Fruit fly (Drosophila melanogaster) whole organism, embryonic: ENCODE data around the gene dwg.
A peak's percentile ranks its signal among the peaks of the same experiment; 100 is the strongest.

Source experiments
- Atf-2 ChIP-seq: fragments of 200-800 bp; sonication (Bioruptor generic); optimal IDR thresholded peaks from 2 replicates; lab custom pipeline; 2016; ENCODE audit warnings: missing biosample characterization, missing genetic modification characterization
- CG1024 ChIP-seq: fragments of 200-800 bp; sonication (Bioruptor generic); IDR thresholded peaks from 2 replicates; pipeline ENCODE4 v1.3.6; 2022; ENCODE audit warnings: missing biosample characterization, missing genetic modification characterization
- CG12236 ChIP-seq: fragments of 200-800 bp; sonication (Bioruptor generic); optimal IDR thresholded peaks from 2 replicates; lab custom pipeline; 2016; ENCODE audit warnings: missing biosample characterization, missing genetic modification characterization
- CG12744 ChIP-seq: fragments of 200-800 bp; sonication (Bioruptor generic); optimal IDR thresholded peaks from 2 replicates; lab custom pipeline; 2016; ENCODE audit warnings: missing biosample characterization, missing genetic modification characterization
- CG13894 ChIP-seq: fragments of 200-800 bp; sonication (Bioruptor generic); optimal IDR thresholded peaks from 3 replicates; lab custom pipeline; 2018; ENCODE audit warnings: missing biosample characterization, mild to moderate bottlenecking, missing genetic modification characterization, moderate library complexity
- CG15601 ChIP-seq: fragments of 200-800 bp; sonication (Bioruptor generic); optimal IDR thresholded peaks from 3 replicates; lab custom pipeline; 2019; ENCODE audit warnings: missing biosample characterization, mild to moderate bottlenecking, missing genetic modification characterization, moderate library complexity
- CG17385 ChIP-seq: fragments of 200-800 bp; sonication (Bioruptor generic); optimal IDR thresholded peaks from 3 replicates; lab custom pipeline; 2018; ENCODE audit warnings: missing biosample characterization, mild to moderate bottlenecking, missing genetic modification characterization
- CG17568 ChIP-seq: fragments of 200-800 bp; sonication (Bioruptor generic); optimal IDR thresholded peaks from 2 replicates; lab custom pipeline; 2018; ENCODE audit warnings: missing biosample characterization, mild to moderate bottlenecking, missing genetic modification characterization, moderate library complexity
- CG17612 ChIP-seq: fragments of 200-800 bp; sonication (Bioruptor generic); IDR thresholded peaks from 2 replicates; pipeline ENCODE4 v1.3.6; 2022; ENCODE audit warnings: missing biosample characterization, missing genetic modification characterization
- CG18619 ChIP-seq: fragments of 200-800 bp; sonication (Bioruptor generic); optimal IDR thresholded peaks from 3 replicates; lab custom pipeline; 2017; ENCODE audit warnings: missing biosample characterization, mild to moderate bottlenecking, missing genetic modification characterization
- CG33557 ChIP-seq: fragments of 200-800 bp; sonication (Bioruptor generic); optimal IDR thresholded peaks from 2 replicates; lab custom pipeline; 2019; ENCODE audit warnings: missing biosample characterization, mild to moderate bottlenecking, missing genetic modification characterization, moderate library complexity
- CG34422 ChIP-seq: fragments of 200-800 bp; sonication (Bioruptor generic); IDR thresholded peaks from 3 replicates; pipeline ENCODE4 v1.3.6; 2022; ENCODE audit warnings: missing biosample characterization, missing genetic modification characterization
- CG4707 ChIP-seq: fragments of 200-800 bp; sonication (Bioruptor generic); optimal IDR thresholded peaks from 2 replicates; lab custom pipeline; 2018; ENCODE audit warnings: missing biosample characterization, mild to moderate bottlenecking, missing genetic modification characterization, moderate library complexity
- CG4730 ChIP-seq: fragments of 200-800 bp; sonication (Bioruptor generic); IDR thresholded peaks from 2 replicates; pipeline ENCODE4 v1.3.6; 2022; ENCODE audit warnings: missing biosample characterization, missing genetic modification characterization
- CG5953 ChIP-seq: fragments of 200-800 bp; sonication (Bioruptor generic); IDR thresholded peaks from 2 replicates; pipeline ENCODE4 v1.3.6; 2022; ENCODE audit warnings: missing biosample characterization, missing genetic modification characterization
- CG7556 ChIP-seq: fragments of 200-800 bp; sonication (Bioruptor generic); optimal IDR thresholded peaks from 2 replicates; lab custom pipeline; 2017; ENCODE audit warnings: missing biosample characterization, mild to moderate bottlenecking, missing genetic modification characterization
- CG7839 ChIP-seq: fragments of 200-800 bp; sonication (Bioruptor generic); optimal IDR thresholded peaks from 3 replicates; lab custom pipeline; 2018; ENCODE audit warnings: missing biosample characterization, mild to moderate bottlenecking, missing genetic modification characterization, moderate library complexity
- CG8290 ChIP-seq, 3 experiments: fragments of 200-800 bp; sonication (Bioruptor generic); optimal IDR thresholded peaks; 2 replicates each; lab custom pipeline; 2016 to 2019; ENCODE audit warnings: missing biosample characterization in 3 of 3, missing genetic modification characterization in 3 of 3, mild to moderate bottlenecking in 2 of 3, moderate library complexity in 1 of 3
- CG8359 ChIP-seq: fragments of 200-800 bp; sonication (Bioruptor generic); optimal IDR thresholded peaks from 2 replicates; lab custom pipeline; 2017; ENCODE audit warnings: missing biosample characterization, mild to moderate bottlenecking, missing genetic modification characterization, borderline replicate concordance
- CG8388 ChIP-seq: fragments of 200-800 bp; sonication (Bioruptor generic); optimal IDR thresholded peaks from 2 replicates; lab custom pipeline; 2019; ENCODE audit warnings: missing biosample characterization, mild to moderate bottlenecking, missing genetic modification characterization, moderate library complexity
- Camta ChIP-seq: fragments of 200-800 bp; sonication (Bioruptor generic); optimal IDR thresholded peaks from 2 replicates; lab custom pipeline; 2016; ENCODE audit warnings: missing biosample characterization, missing genetic modification characterization
- Deaf1 ChIP-seq: fragments of 200-800 bp; optimal IDR thresholded peaks from 3 replicates; lab custom pipeline; 2019; ENCODE audit warnings: missing biosample characterization, mild to moderate bottlenecking, missing genetic modification characterization, moderate library complexity
- Dip3 ChIP-seq: fragments of 200-800 bp; sonication (Bioruptor generic); optimal IDR thresholded peaks from 3 replicates; lab custom pipeline; 2016; ENCODE audit warnings: missing biosample characterization, missing genetic modification characterization
- HLH3B ChIP-seq: fragments of 200-800 bp; sonication (Bioruptor generic); IDR thresholded peaks from 2 replicates; pipeline ENCODE4 v1.3.6; 2022; ENCODE audit warnings: missing biosample characterization, missing genetic modification characterization
- HLH54F ChIP-seq: fragments of 200-800 bp; sonication (Bioruptor generic); optimal IDR thresholded peaks from 3 replicates; lab custom pipeline; 2016; ENCODE audit warnings: missing biosample characterization, missing genetic modification characterization
- Hmx ChIP-seq: fragments of 200-800 bp; sonication (Bioruptor generic); optimal IDR thresholded peaks from 2 replicates; lab custom pipeline; 2016; ENCODE audit warnings: missing biosample characterization, missing genetic modification characterization
- Hsf ChIP-seq: fragments of 200-800 bp; sonication (Bioruptor generic); optimal IDR thresholded peaks from 3 replicates; lab custom pipeline; 2016; ENCODE audit warnings: missing biosample characterization, missing genetic modification characterization
- MESR4 ChIP-seq: fragments of 200-800 bp; sonication (Bioruptor generic); optimal IDR thresholded peaks from 2 replicates; lab custom pipeline; 2018; ENCODE audit warnings: missing biosample characterization, mild to moderate bottlenecking, missing genetic modification characterization, moderate library complexity
- Neu2 ChIP-seq: fragments of 200-800 bp; sonication (Bioruptor generic); optimal IDR thresholded peaks from 3 replicates; lab custom pipeline; 2016; ENCODE audit warnings: missing biosample characterization, missing genetic modification characterization, borderline replicate concordance
- Opbp ChIP-seq: fragments of 200-800 bp; sonication (Bioruptor generic); IDR thresholded peaks from 3 replicates; pipeline ENCODE4 v1.3.6; 2022; ENCODE audit warnings: missing biosample characterization, missing genetic modification characterization; ENCODE audit not compliant: partially characterized antibody
- Ravus ChIP-seq: fragments of 200-800 bp; sonication (Bioruptor generic); IDR thresholded peaks from 2 replicates; pipeline ENCODE4 v1.3.6; 2022; ENCODE audit warnings: missing biosample characterization, missing genetic modification characterization
- Xbp1 ChIP-seq: fragments of 200-800 bp; sonication (Bioruptor generic); optimal IDR thresholded peaks from 3 replicates; lab custom pipeline; 2016; ENCODE audit warnings: missing biosample characterization, mild to moderate bottlenecking, missing genetic modification characterization
- Xrp1 ChIP-seq: fragments of 200-800 bp; sonication (Bioruptor generic); IDR thresholded peaks from 2 replicates; pipeline ENCODE4 v1.3.6; 2022; ENCODE audit warnings: missing biosample characterization, missing genetic modification characterization
- ab ChIP-seq: fragments of 200-800 bp; sonication (Bioruptor generic); optimal IDR thresholded peaks from 2 replicates; lab custom pipeline; 2016; ENCODE audit warnings: missing biosample characterization, missing genetic modification characterization
- croc ChIP-seq: fragments of 200-800 bp; sonication (Bioruptor generic); conservative IDR thresholded peaks from 3 replicates; pipeline ENCODE4 v1.3.6; 2022; ENCODE audit warnings: missing biosample characterization, missing genetic modification characterization
- dysf ChIP-seq: fragments of 200-800 bp; sonication (Bioruptor generic); IDR thresholded peaks from 3 replicates; pipeline ENCODE4 v1.3.6; 2022; ENCODE audit warnings: missing biosample characterization, missing genetic modification characterization
- gfzf ChIP-seq: fragments of 200-800 bp; sonication (Bioruptor generic); optimal IDR thresholded peaks from 2 replicates; lab custom pipeline; 2016; ENCODE audit warnings: missing biosample characterization, mild to moderate bottlenecking, missing genetic modification characterization, moderate library complexity
- hb ChIP-seq: fragments of 200-800 bp; sonication (Bioruptor generic); IDR thresholded peaks from 3 replicates; pipeline ENCODE4 v1.3.6; 2022; ENCODE audit warnings: missing biosample characterization, missing genetic modification characterization; ENCODE audit not compliant: partially characterized antibody
- ind ChIP-seq: fragments of 200-800 bp; sonication (Bioruptor generic); optimal IDR thresholded peaks from 3 replicates; lab custom pipeline; 2016; ENCODE audit warnings: missing biosample characterization, missing genetic modification characterization
- klu ChIP-seq: fragments of 200-800 bp; sonication (Bioruptor generic); IDR thresholded peaks from 2 replicates; pipeline ENCODE4 v1.3.6; 2022; ENCODE audit warnings: missing biosample characterization, missing genetic modification characterization
- maf-S ChIP-seq: fragments of 200-800 bp; sonication (Bioruptor generic); optimal IDR thresholded peaks from 2 replicates; lab custom pipeline; 2016; ENCODE audit warnings: missing biosample characterization, missing genetic modification characterization
- odd ChIP-seq: fragments of 200-800 bp; sonication (Bioruptor generic); optimal IDR thresholded peaks from 2 replicates; lab custom pipeline; 2017; ENCODE audit warnings: missing biosample characterization, mild to moderate bottlenecking, missing genetic modification characterization
- org-1 ChIP-seq: fragments of 200-800 bp; sonication (Bioruptor generic); optimal IDR thresholded peaks from 2 replicates; lab custom pipeline; 2017; ENCODE audit warnings: missing biosample characterization, missing genetic modification characterization
- peb ChIP-seq: fragments of 200-800 bp; sonication (Bioruptor generic); IDR thresholded peaks from 2 replicates; pipeline ENCODE4 v1.3.6; 2022; ENCODE audit warnings: missing biosample characterization, missing genetic modification characterization
- ro ChIP-seq: fragments of 200-800 bp; sonication (Bioruptor generic); IDR thresholded peaks from 2 replicates; pipeline ENCODE4 v1.3.6; 2022; ENCODE audit warnings: missing biosample characterization, missing genetic modification characterization
- tap ChIP-seq: fragments of 200-800 bp; optimal IDR thresholded peaks from 3 replicates; lab custom pipeline; 2019; ENCODE audit warnings: missing biosample characterization, mild to moderate bottlenecking, missing genetic modification characterization, moderate library complexity
- tgo ChIP-seq: fragments of 200-800 bp; sonication (Bioruptor generic); IDR thresholded peaks from 3 replicates; pipeline ENCODE4 v1.3.6; 2022; ENCODE audit warnings: missing biosample characterization, missing genetic modification characterization
- tin ChIP-seq: fragments of 200-800 bp; sonication (Bioruptor generic); optimal IDR thresholded peaks from 3 replicates; lab custom pipeline; 2016; ENCODE audit warnings: missing biosample characterization, missing genetic modification characterization
- tll ChIP-seq, 2 experiments: fragments of 200-800 bp in 1 of 2; fragments of >200 bp in 1 of 2; sonication (Bioruptor generic) in 1 of 2; optimal IDR thresholded peaks; 2 replicates each; lab custom pipeline; 2017 to 2019; ENCODE audit warnings: missing biosample characterization in 2 of 2, missing genetic modification characterization in 2 of 2, mild to moderate bottlenecking in 1 of 2, moderate library complexity in 1 of 2
- ttk ChIP-seq: fragments of 200-800 bp; sonication (Bioruptor generic); IDR thresholded peaks from 2 replicates; pipeline ENCODE4 v2.1.2; 2022; ENCODE audit warnings: missing biosample characterization, missing genetic modification characterization
- yki ChIP-seq: fragments of >200 bp; optimal IDR thresholded peaks from 3 replicates; lab custom pipeline; 2018

The dwg gene

dm6 chrX:2732127-2732526, 4.6 kb downstream of the dwg start, which contains the start of the genes ttm50 and CG2712 (continued):
- TF ChIP-seq HLH3B (peak; percentile 15; the same call in 1 of the 2 replicates), gfzf (GFP tag; lab: Kevin White, UChicago) (peak; percentile 74), CG8290 (GFP tag; optimal IDR thresholded peaks at IDR 0.05; lab: Kevin White, UChicago) (no peak), CG8290 (tag; optimal IDR thresholded peaks at IDR 0.05; lab: Kevin White, UChicago) (peak in 1 of 2 experiments; percentile 32), peb (GFP tag; lab: Robert Waterston, UW) (no peak; the same call in 1 of the 2 replicates), maf-S (GFP tag; lab: Kevin White, UChicago) (no peak), CG4730 (GFP tag; lab: Robert Waterston, UW) (no peak), CG7839 (tag; lab: Kevin White, UChicago) (no peak), org-1 (GFP tag; lab: Kevin White, UChicago) (no peak), CG34422 (GFP tag; lab: Robert Waterston, UW) (no peak), CG12744 (GFP tag; lab: Kevin White, UChicago) (no peak), CG1024 (GFP tag; lab: Robert Waterston, UW) (no peak), Dip3 (GFP tag; lab: Kevin White, UChicago) (no peak), CG13894 (tag; lab: Kevin White, UChicago) (no peak), CG4707 (no peak), ttk (no peak), HLH54F (GFP tag; lab: Kevin White, UChicago) (peak; percentile 37), tin (GFP tag; lab: Kevin White, UChicago) (peak; percentile 45), ro (no peak), Ravus (GFP tag; lab: Robert Waterston, UW) (no peak), MESR4 (GFP tag; lab: Kevin White, UChicago) (no peak), tgo (peak; percentile 49; the same call in 1 of the 3 replicates), ab (GFP tag; lab: Kevin White, UChicago) (no peak), CG12236 (GFP tag; lab: Kevin White, UChicago) (no peak), CG17568 (GFP tag; lab: Kevin White, UChicago) (no peak), Opbp (GFP tag; lab: Robert Waterston, UW) (no peak), CG33557 (peak; percentile 48), CG8359 (GFP tag; lab: Kevin White, UChicago) (no peak), CG7556 (GFP tag; lab: Kevin White, UChicago) (peak; percentile 48), Neu2 (GFP tag; lab: Kevin White, UChicago) (no peak), Xbp1 (peak; percentile 70), Atf-2 (GFP tag; lab: Kevin White, UChicago) (no peak), Hsf (GFP tag; lab: Kevin White, UChicago) (no peak), Camta (GFP tag; lab: Kevin White, UChicago) (no peak), ind (GFP tag; lab: Kevin White, UChicago) (peak; percentile 63), CG17385 (GFP tag; lab: Kevin White, UChicago) (no peak), klu (GFP tag; lab: Robert Waterston, UW) (0 out of 2 replicates have a peak, but pooled peaks have one; percentile 9), hb (GFP tag; lab: Robert Waterston, UW) (no peak), croc (GFP tag; lab: Robert Waterston, UW) (peak; percentile 47; the same call in 2 of the 3 replicates), odd (no peak), CG8388 (GFP tag; lab: Kevin White, UChicago) (no peak), tap (tag; lab: Kevin White, UChicago) (no peak), dysf (peak; percentile 70; the same call in 2 of the 3 replicates), Hmx (GFP tag; lab: Kevin White, UChicago) (no peak), Deaf1 (tag; lab: Kevin White, UChicago) (no peak), tll (GFP tag; optimal IDR thresholded peaks at IDR 0.05; lab: Kevin White, UChicago) (peak in 1 of 2 experiments; percentile 4), yki (lab: Kevin White, UChicago) (no peak), CG5953 (GFP tag; lab: Robert Waterston, UW) (no peak), CG15601 (tag; lab: Kevin White, UChicago) (no peak), Xrp1 (GFP tag; lab: Robert Waterston, UW) (peak; percentile 41; the same call in 1 of the 2 replicates), CG18619 (no peak), CG17612 (GFP tag; lab: Robert Waterston, UW) (no peak)
